Fruit fly (Drosophila melanogaster): ENCODE results near the gene CG31954.

The CG31954 gene

DNA sequence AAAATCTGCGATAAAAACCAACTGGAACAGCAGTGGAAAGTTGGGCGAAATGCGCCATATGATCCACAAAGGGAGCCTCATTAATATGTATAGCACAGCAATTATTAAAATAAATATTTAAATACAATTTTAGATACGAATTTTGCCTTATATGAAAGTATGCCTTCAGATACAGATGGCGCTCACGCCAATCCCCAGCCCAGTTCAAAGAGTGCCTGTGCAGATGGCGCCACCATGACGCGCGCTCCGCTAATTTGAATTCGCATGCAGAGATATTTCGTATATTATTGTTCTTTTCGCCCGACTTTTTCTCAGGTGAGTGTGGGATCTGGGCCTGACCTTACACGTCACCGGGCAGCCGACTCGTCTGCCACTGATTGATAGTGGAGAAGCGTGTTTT is 37.7 kb downstream of the CG31954 start, which contains the start of gene Pgant4 (continued):
- TF ChIP-seq ac (GFP tag; optimal IDR thresholded peaks at IDR 0.05) (no peak), HHEX (GFP tag; optimal IDR thresholded peaks at IDR 0.05) (peak; percentile 64), Aef1 (GFP tag; IDR thresholded peaks at IDR 0.05) (peak; percentile 60; the same call in 2 of the 3 replicates), kah (GFP tag; optimal IDR thresholded peaks at IDR 0.05) (no peak), pzg (GFP tag; optimal IDR thresholded peaks at IDR 0.05) (peak; percentile 20), CG9437 (GFP tag; optimal IDR thresholded peaks at IDR 0.05) (no peak), oc (tag; optimal IDR thresholded peaks at IDR 0.05) (no peak), hkb (optimal IDR thresholded peaks at IDR 0.05) (no peak), hkb (GFP tag; IDR thresholded peaks at IDR 0.05) (no peak), Mad (GFP tag; optimal IDR thresholded peaks at IDR 0.05) (peak; percentile 2), pb (GFP tag; optimal IDR thresholded peaks at IDR 0.05) (no peak), aop (GFP tag; IDR thresholded peaks at IDR 0.05) (no peak), CG1233 (GFP tag; optimal IDR thresholded peaks at IDR 0.05) (peak; percentile 47), CG11093 (GFP tag; IDR thresholded peaks at IDR 0.05) (peak; percentile 48; the same call in 1 of the 3 replicates), Hr51 (GFP tag; optimal IDR thresholded peaks at IDR 0.05) (no peak), Tbp (GFP tag; optimal IDR thresholded peaks at IDR 0.05) (no peak), CG12155 (GFP tag; optimal IDR thresholded peaks at IDR 0.05) (peak; percentile 41), CG8089 (GFP tag; optimal IDR thresholded peaks at IDR 0.05) (peak; percentile 39), CG4730 (GFP tag; IDR thresholded peaks at IDR 0.05) (no peak; the same call in 1 of the 2 replicates), tin (GFP tag; optimal IDR thresholded peaks at IDR 0.05) (peak; percentile 71), Fer3 (tag; optimal IDR thresholded peaks at IDR 0.05) (no peak), jigr1 (GFP tag; IDR thresholded peaks at IDR 0.05) (no peak), Dp (GFP tag; optimal IDR thresholded peaks at IDR 0.05) (peak; percentile 97), sim (GFP tag; IDR thresholded peaks at IDR 0.05) (no peak), nerfin-2 (GFP tag; IDR thresholded peaks at IDR 0.05; ENCODE audit: partially characterized antibody) (no peak), hb (GFP tag; IDR thresholded peaks at IDR 0.05; ENCODE audit: partially characterized antibody) (no peak), fru (optimal IDR thresholded peaks at IDR 0.05) (no peak), CG13624 (GFP tag; optimal IDR thresholded peaks at IDR 0.05) (peak; percentile 33), CG10543 (GFP tag; optimal IDR thresholded peaks at IDR 0.05) (peak; percentile 25), CTCF (GFP tag; optimal IDR thresholded peaks at IDR 0.05) (peak; percentile 99), Hr3 (GFP tag; optimal IDR thresholded peaks at IDR 0.05) (peak; percentile 57), Doc3 (GFP tag; IDR thresholded peaks at IDR 0.05; ENCODE audit: partially characterized antibody) (no peak), CG9215 (GFP tag; IDR thresholded peaks at IDR 0.05) (peak; percentile 28; the same call in 1 of the 2 replicates), fu2 (GFP tag; optimal IDR thresholded peaks at IDR 0.05) (no peak), bsh (GFP tag; optimal IDR thresholded peaks at IDR 0.05) (peak in 1 of 2 experiments; percentile 40), grn (GFP tag; optimal IDR thresholded peaks at IDR 0.05) (no peak), Drgx (GFP tag; IDR thresholded peaks at IDR 0.05) (no peak), Trl (optimal IDR thresholded peaks at IDR 0.05) (no peak), Trl (GFP tag; optimal IDR thresholded peaks at IDR 0.05) (peak; percentile 32), CG4617 (GFP tag; optimal IDR thresholded peaks at IDR 0.05; ENCODE audit: borderline replicate concordance) (peak; percentile 28), slbo (GFP tag; IDR thresholded peaks at IDR 0.05) (peak; percentile 83), CG8478 (optimal IDR thresholded peaks at IDR 0.05) (no peak), GATAe (GFP tag; conservative IDR thresholded peaks at IDR 0.05) (no peak), CG2889 (GFP tag; IDR thresholded peaks at IDR 0.05) (peak; percentile 40; the same call in 1 of the 3 replicates), Sox102F (GFP tag; optimal IDR thresholded peaks at IDR 0.05) (no peak), CG12659 (GFP tag; optimal IDR thresholded peaks at IDR 0.05) (peak; percentile 50), ato (GFP tag; IDR thresholded peaks at IDR 0.05; ENCODE audit: partially characterized antibody) (no peak), bigmax (GFP tag; optimal IDR thresholded peaks at IDR 0.05) (no peak), ash1 (GFP tag; optimal IDR thresholded peaks at IDR 0.05) (no peak), Neu2 (GFP tag; optimal IDR thresholded peaks at IDR 0.05; ENCODE audit: borderline replicate concordance) (no peak), Hr39 (optimal IDR thresholded peaks at IDR 0.05) (no peak), CG6175 (GFP tag; IDR thresholded peaks at IDR 0.05) (0 out of 3 replicates have a peak, but pooled peaks have one; percentile 28), gem (tag; optimal IDR thresholded peaks at IDR 0.05) (no peak)
